Worm (Caenorhabditis elegans) whole organism, midembryonic: Measurements from ENCODE around the gene egl-2.

Source experiments
- T22C8.4 ChIP-seq: fragments of 200-800 bp; sonication (Bioruptor generic); IDR thresholded peaks from 2 replicates; pipeline ENCODE4 v1.3.6; 2022; ENCODE audit warnings: missing genetic modification characterization, missing compliant biosample characterization
- cog-1 ChIP-seq: sonication (generic microtip); optimal IDR thresholded peaks from 2 replicates; lab custom pipeline; 2016; ENCODE audit warnings: missing genetic modification characterization, missing compliant biosample characterization
- tab-1 ChIP-seq: fragments of 200-800 bp; sonication (Bioruptor generic); IDR thresholded peaks from 2 replicates; pipeline ENCODE4 v1.3.6; 2022; ENCODE audit warnings: missing genetic modification characterization, missing compliant biosample characterization
- ztf-23 ChIP-seq: fragments of 200-800 bp; sonication (Bioruptor generic); IDR thresholded peaks from 2 replicates; pipeline ENCODE4 v1.3.6; 2022; ENCODE audit warnings: missing genetic modification reagents, missing genetic modification characterization, missing compliant biosample characterization
- ztf-29 ChIP-seq: fragments of 200-800 bp; sonication (Bioruptor generic); IDR thresholded peaks from 2 replicates; pipeline ENCODE4 v1.3.6; 2022; ENCODE audit warnings: missing genetic modification reagents, missing genetic modification characterization, missing compliant biosample characterization

- TF ChIP-seq T22C8.4 (GFP tag; lab: Robert Waterston, UW), result no peak
- no peak for TF ChIP-seq ztf-29 (GFP tag; lab: Robert Waterston, UW)
- no peak for TF ChIP-seq cog-1 (tag; lab: Kevin White, UChicago)
- TF ChIP-seq ztf-23, result no peak
- TF ChIP-seq tab-1 (GFP tag; lab: Robert Waterston, UW), result no peak
Observed at ce11 chrV:1307730-1308129, 8.6 kb upstream of the egl-2 start.
